Worm (Caenorhabditis elegans): ENCODE data around the gene metl-1.

DNA sequence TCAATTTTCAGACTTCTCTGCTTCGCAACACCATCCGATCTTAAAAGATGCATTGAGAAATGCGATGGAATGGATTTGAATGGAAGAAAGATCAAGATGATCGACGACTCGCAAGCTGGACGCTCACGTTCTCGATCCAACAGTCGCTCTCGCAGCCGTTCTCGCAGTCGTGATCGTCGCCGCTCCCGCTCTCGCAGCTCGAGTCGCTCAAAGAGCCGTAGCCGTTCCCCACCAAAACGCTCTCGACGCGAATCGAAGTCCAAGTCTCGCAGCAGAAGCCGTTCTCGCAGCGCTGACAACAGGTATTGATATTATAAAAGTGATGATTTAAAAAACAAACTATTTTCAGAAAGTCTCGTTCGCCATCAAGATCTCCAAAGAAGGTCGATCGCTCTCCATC is 18.2 kb downstream of the metl-1 start:
- TF ChIP-seq ama-1 (optimal IDR thresholded peaks at IDR 0.05), result no peak
- no peak for TF ChIP-seq fos-1 (tag; optimal IDR thresholded peaks at IDR 0.05)
- no peak for TF ChIP-seq ces-1 (GFP tag; optimal IDR thresholded peaks at IDR 0.05)
- TF ChIP-seq nhr-28 (tag; optimal IDR thresholded peaks at IDR 0.05), result no peak
- no peak for TF ChIP-seq alr-1 (tag; optimal IDR thresholded peaks at IDR 0.05; ENCODE audit: borderline replicate concordance)

Data from whole organism, L1 larva.